Worm (Caenorhabditis elegans) whole organism, L4 larva: ENCODE results near the gene tyra-3.

ENCODE experiments used
- F10B5.3 ChIP-seq: sonication (generic microtip); optimal IDR thresholded peaks from 2 replicates; lab custom pipeline; 2016; ENCODE audit warnings: mild to moderate bottlenecking, missing genetic modification characterization, missing compliant biosample characterization
- ceh-82 ChIP-seq: sonication (generic microtip); optimal IDR thresholded peaks from 2 replicates; lab custom pipeline; 2017; ENCODE audit warnings: missing biosample characterization, missing genetic modification characterization
- dve-1 ChIP-seq: sonication (generic microtip); optimal IDR thresholded peaks from 2 replicates; lab custom pipeline; 2017; ENCODE audit warnings: antibody characterized with exemption, mild to moderate bottlenecking, missing genetic modification characterization, missing compliant biosample characterization; ENCODE audit not compliant: insufficient read depth
- nhr-10 ChIP-seq: fragments of 150-350 bp; optimal IDR thresholded peaks from 2 replicates; lab custom pipeline; 2014; ENCODE audit warnings: missing biosample characterization, missing genetic modification characterization
- nhr-28 ChIP-seq: fragments of 150-350 bp; optimal IDR thresholded peaks from 2 replicates; lab custom pipeline; 2014; ENCODE audit warnings: missing biosample characterization, missing genetic modification characterization
- snpc-4 ChIP-seq: fragments of 150-350 bp; optimal IDR thresholded peaks from 2 replicates; lab custom pipeline; 2014; ENCODE audit warnings: missing biosample characterization, missing genetic modification characterization
- ztf-11 ChIP-seq: fragments of 150-350 bp; optimal IDR thresholded peaks from 2 replicates; lab custom pipeline; 2014; ENCODE audit warnings: missing biosample characterization, missing genetic modification characterization

ce11 chrX:4958986-4959385 lies 11.1 kb downstream of the tyra-3 start:
- TF ChIP-seq nhr-28 (tag; lab: Kevin White, UChicago) (no peak), ztf-11 (tag; lab: Kevin White, UChicago) (no peak), ceh-82 (tag; lab: Kevin White, UChicago) (no peak), dve-1 (tag; lab: Kevin White, UChicago) (peak; percentile 31), snpc-4 (tag; lab: Kevin White, UChicago) (no peak), nhr-10 (tag; lab: Kevin White, UChicago) (no peak), F10B5.3 (tag; lab: Kevin White, UChicago) (no peak)
